Worm (Caenorhabditis elegans) whole organism, midembryonic: ENCODE measurements around the gene sym-4.

ENCODE experiments used
- T22C8.4 ChIP-seq: fragments of 200-800 bp; sonication (Bioruptor generic); IDR thresholded peaks from 2 replicates; pipeline ENCODE4 v1.3.6; 2022; ENCODE audit warnings: missing genetic modification characterization, missing compliant biosample characterization
- cog-1 ChIP-seq: sonication (generic microtip); optimal IDR thresholded peaks from 2 replicates; lab custom pipeline; 2016; ENCODE audit warnings: missing genetic modification characterization, missing compliant biosample characterization
- flt-1 ChIP-seq: fragments of 200-800 bp; sonication (Bioruptor generic); IDR thresholded peaks from 2 replicates; pipeline ENCODE4 v1.3.6; 2022; ENCODE audit warnings: missing genetic modification characterization, missing compliant biosample characterization
- klf-2 ChIP-seq: fragments of 200-800 bp; sonication (Bioruptor generic); conservative IDR thresholded peaks from 2 replicates; pipeline ENCODE4 v1.3.6; 2022; ENCODE audit warnings: missing genetic modification reagents, missing genetic modification characterization, missing compliant biosample characterization
- med-1 ChIP-seq: sonication (generic microtip); optimal IDR thresholded peaks from 2 replicates; lab custom pipeline; 2017; ENCODE audit warnings: missing genetic modification characterization, mild to moderate bottlenecking, missing compliant biosample characterization, antibody characterized with exemption, missing genetic modification reagents; ENCODE audit not compliant: insufficient read depth
- ref-1 ChIP-seq: fragments of 200-800 bp; sonication (Bioruptor generic); conservative IDR thresholded peaks from 2 replicates; pipeline ENCODE4 v1.3.6; 2022; ENCODE audit warnings: missing genetic modification reagents, missing genetic modification characterization, missing compliant biosample characterization
- tab-1 ChIP-seq: fragments of 200-800 bp; sonication (Bioruptor generic); IDR thresholded peaks from 2 replicates; pipeline ENCODE4 v1.3.6; 2022; ENCODE audit warnings: missing genetic modification characterization, missing compliant biosample characterization
- ztf-23 ChIP-seq: fragments of 200-800 bp; sonication (Bioruptor generic); IDR thresholded peaks from 2 replicates; pipeline ENCODE4 v1.3.6; 2022; ENCODE audit warnings: missing genetic modification reagents, missing genetic modification characterization, missing compliant biosample characterization
- ztf-29 ChIP-seq: fragments of 200-800 bp; sonication (Bioruptor generic); IDR thresholded peaks from 2 replicates; pipeline ENCODE4 v1.3.6; 2022; ENCODE audit warnings: missing genetic modification reagents, missing genetic modification characterization, missing compliant biosample characterization

The sym-4 gene

ce11 chrX:14179488-14179887 lies 10.1 kb upstream of the sym-4 start:
- TF ChIP-seq ztf-29 (GFP tag; lab: Robert Waterston, UW): no peak
- no peak for TF ChIP-seq tab-1 (GFP tag; lab: Robert Waterston, UW)
- TF ChIP-seq T22C8.4 (GFP tag; lab: Robert Waterston, UW): no peak
- no peak for TF ChIP-seq flt-1 (GFP tag; lab: Robert Waterston, UW)
- no peak for TF ChIP-seq ref-1
- TF ChIP-seq ztf-23: no peak
- no peak for TF ChIP-seq cog-1

- no peak for TF ChIP-seq tab-1 (GFP tag; lab: Robert Waterston, UW)
- TF ChIP-seq cog-1: no peak
- no peak for TF ChIP-seq T22C8.4 (GFP tag; lab: Robert Waterston, UW)
- TF ChIP-seq klf-2 (GFP tag; lab: Robert Waterston, UW): no peak
- TF ChIP-seq ztf-29 (GFP tag; lab: Robert Waterston, UW): no peak
- no peak for TF ChIP-seq ztf-23
- no peak for TF ChIP-seq ref-1
- TF ChIP-seq flt-1 (GFP tag; lab: Robert Waterston, UW): no peak
- no peak for TF ChIP-seq med-1 (GFP tag; lab: Kevin White, UChicago)
These were observed 9.3 kb upstream of the sym-4 start, which contains the start of gene C37E2.10 for ce11 chrX:14178688-14179087. Gene C37E2.10, plus strand, starts transcription at chrX:14178988.

ce11 chrX:14175740-14176139 lies 6.3 kb upstream of the sym-4 start, which contains the start of gene C37E2.2:
Gene C37E2.2, plus strand, starts transcription at chrX:14176040.
- TF ChIP-seq ztf-29 (GFP tag; lab: Robert Waterston, UW): no peak
- TF ChIP-seq cog-1: no peak
- no peak for TF ChIP-seq T22C8.4 (GFP tag; lab: Robert Waterston, UW)
- no peak for TF ChIP-seq klf-2 (GFP tag; lab: Robert Waterston, UW)
- no peak for TF ChIP-seq ref-1
- TF ChIP-seq flt-1 (GFP tag; lab: Robert Waterston, UW): no peak
- no peak for TF ChIP-seq ztf-23
- TF ChIP-seq tab-1 (GFP tag; lab: Robert Waterston, UW): no peak
- TF ChIP-seq med-1 (GFP tag; lab: Kevin White, UChicago): no peak

ce11 chrX:14173850-14174249 lies 4.4 kb upstream of the sym-4 start, which contains the start of gene idhb-1:
Gene idhb-1, minus strand, starts transcription at chrX:14174063.
- TF ChIP-seq med-1 (GFP tag; lab: Kevin White, UChicago): no peak
- TF ChIP-seq flt-1 (GFP tag; lab: Robert Waterston, UW): peak; percentile 58; the same call in 1 of the 2 replicates
- peak; percentile 84 for TF ChIP-seq T22C8.4 (GFP tag; lab: Robert Waterston, UW)
- no peak for TF ChIP-seq ref-1
- TF ChIP-seq klf-2 (GFP tag; lab: Robert Waterston, UW): no peak
- 0 out of 2 replicates have a peak, but pooled peaks have one; percentile 36 for TF ChIP-seq ztf-23
- no peak for TF ChIP-seq tab-1 (GFP tag; lab: Robert Waterston, UW)
- no peak for TF ChIP-seq ztf-29 (GFP tag; lab: Robert Waterston, UW)
- TF ChIP-seq cog-1: peak; percentile 28

ce11 chrX:14165156-14165555 lies 4.3 kb downstream of the sym-4 start:
- TF ChIP-seq T22C8.4 (GFP tag; lab: Robert Waterston, UW) (no peak), ref-1 (no peak), ztf-23 (no peak), cog-1 (no peak), ztf-29 (GFP tag; lab: Robert Waterston, UW) (no peak), klf-2 (GFP tag; lab: Robert Waterston, UW) (no peak), med-1 (GFP tag; lab: Kevin White, UChicago) (no peak), tab-1 (GFP tag; lab: Robert Waterston, UW) (no peak), flt-1 (GFP tag; lab: Robert Waterston, UW) (no peak)

ce11 chrX:14164234-14164633 lies 5.2 kb downstream of the sym-4 start, which contains the start of gene vha-20:
Gene vha-20, minus strand, starts transcription at chrX:14164506.
- TF ChIP-seq ref-1: no peak
- no peak for TF ChIP-seq T22C8.4 (GFP tag; lab: Robert Waterston, UW)
- no peak for TF ChIP-seq tab-1 (GFP tag; lab: Robert Waterston, UW)
- TF ChIP-seq ztf-29 (GFP tag; lab: Robert Waterston, UW): no peak
- TF ChIP-seq ztf-23: no peak

ce11 chrX:14161684-14162347 lies 7.6 kb downstream of the sym-4 start, which contains the start of gene lgc-25:
Gene lgc-25, minus strand, starts transcription at chrX:14161734.
- TF ChIP-seq cog-1 (no peak), ref-1 (no peak)

- TF ChIP-seq cog-1: no peak
- TF ChIP-seq ztf-23: no peak
- no peak for TF ChIP-seq T22C8.4 (GFP tag; lab: Robert Waterston, UW)
- no peak for TF ChIP-seq flt-1 (GFP tag; lab: Robert Waterston, UW)
- TF ChIP-seq tab-1 (GFP tag; lab: Robert Waterston, UW): no peak
- TF ChIP-seq med-1 (GFP tag; lab: Kevin White, UChicago): no peak
- no peak for TF ChIP-seq ref-1
- no peak for TF ChIP-seq klf-2 (GFP tag; lab: Robert Waterston, UW)
- no peak for TF ChIP-seq ztf-29 (GFP tag; lab: Robert Waterston, UW)
These were observed 12.5 kb downstream of the sym-4 start, which contains the start of gene ceh-90 for ce11 chrX:14156913-14157312. Gene ceh-90, minus strand, starts transcription at chrX:14157013.

ce11 chrX:14152644-14153043 lies 16.8 kb downstream of the sym-4 start:
- TF ChIP-seq ref-1 (no peak), ztf-23 (no peak), tab-1 (GFP tag; lab: Robert Waterston, UW) (no peak), T22C8.4 (GFP tag; lab: Robert Waterston, UW) (no peak), klf-2 (GFP tag; lab: Robert Waterston, UW) (no peak), cog-1 (no peak), flt-1 (GFP tag; lab: Robert Waterston, UW) (no peak)

- TF ChIP-seq klf-2 (GFP tag; lab: Robert Waterston, UW) (no peak), cog-1 (no peak), tab-1 (GFP tag; lab: Robert Waterston, UW) (no peak), ztf-29 (GFP tag; lab: Robert Waterston, UW) (no peak), T22C8.4 (GFP tag; lab: Robert Waterston, UW) (no peak), ref-1 (no peak)
These were observed 22.0 kb downstream of the sym-4 start, which contains the start of gene akt-2 for ce11 chrX:14147400-14147799. Gene akt-2, plus strand, starts transcription at chrX:14147700.
